Fruit fly (Drosophila melanogaster): ENCODE data around the gene CG14851.

CG14851 gene

dm6 chr3R:14558383-14558883 lies 3.7 kb upstream of the CG14851 start (continued):
- TF ChIP-seq CG10631 (GFP tag; optimal IDR thresholded peaks at IDR 0.05) (peak; percentile 61), Blimp-1 (GFP tag; optimal IDR thresholded peaks at IDR 0.05) (no peak), CG1621 (tag; optimal IDR thresholded peaks at IDR 0.05) (peak; percentile 52), dsx (GFP tag; optimal IDR thresholded peaks at IDR 0.05; ENCODE audit: poor library complexity, severe bottlenecking) (peak; percentile 67), spab (GFP tag; optimal IDR thresholded peaks at IDR 0.05) (peak; percentile 31), CG34406 (GFP tag; optimal IDR thresholded peaks at IDR 0.05) (peak; percentile 51), Eip93F (GFP tag; optimal IDR thresholded peaks at IDR 0.05) (no peak), fd85E (GFP tag; optimal IDR thresholded peaks at IDR 0.05) (no peak), Lpt (GFP tag; optimal IDR thresholded peaks at IDR 0.05) (peak; percentile 77), dac (GFP tag; optimal IDR thresholded peaks at IDR 0.05) (peak; percentile 87), svp (GFP tag) (peak; percentile 84), Sox102F (GFP tag; optimal IDR thresholded peaks at IDR 0.05) (peak; percentile 49), CG7368 (GFP tag; optimal IDR thresholded peaks at IDR 0.05) (peak; percentile 34), CG15336 (GFP tag; IDR thresholded peaks at IDR 0.05) (peak; percentile 88), CG4318 (GFP tag; optimal IDR thresholded peaks at IDR 0.05) (peak; percentile 86), CG6808 (GFP tag; optimal IDR thresholded peaks at IDR 0.05) (peak; percentile 49), CG11762 (GFP tag; optimal IDR thresholded peaks at IDR 0.05; ENCODE audit: insufficient read depth) (peak; percentile 48), Eip78C (GFP tag) (peak; percentile 94), CG8632 (GFP tag; optimal IDR thresholded peaks at IDR 0.05) (peak; percentile 30), CG6276 (GFP tag; optimal IDR thresholded peaks at IDR 0.05) (peak; percentile 79), Sox15 (GFP tag; optimal IDR thresholded peaks at IDR 0.05) (peak; percentile 32), Ets21C (GFP tag; optimal IDR thresholded peaks at IDR 0.05) (peak; percentile 15), OdsH (GFP tag; optimal IDR thresholded peaks at IDR 0.05) (peak; percentile 65), CG10669 (GFP tag; optimal IDR thresholded peaks at IDR 0.05) (peak; percentile 72), salr (GFP tag; optimal IDR thresholded peaks at IDR 0.05) (peak; percentile 24 to 78), Hr38 (GFP tag; optimal IDR thresholded peaks at IDR 0.05) (no peak), Gug (GFP tag; IDR thresholded peaks at IDR 0.05) (peak; percentile 73), Hr4 (GFP tag; optimal IDR thresholded peaks at IDR 0.05) (peak; percentile 92)

DNA sequence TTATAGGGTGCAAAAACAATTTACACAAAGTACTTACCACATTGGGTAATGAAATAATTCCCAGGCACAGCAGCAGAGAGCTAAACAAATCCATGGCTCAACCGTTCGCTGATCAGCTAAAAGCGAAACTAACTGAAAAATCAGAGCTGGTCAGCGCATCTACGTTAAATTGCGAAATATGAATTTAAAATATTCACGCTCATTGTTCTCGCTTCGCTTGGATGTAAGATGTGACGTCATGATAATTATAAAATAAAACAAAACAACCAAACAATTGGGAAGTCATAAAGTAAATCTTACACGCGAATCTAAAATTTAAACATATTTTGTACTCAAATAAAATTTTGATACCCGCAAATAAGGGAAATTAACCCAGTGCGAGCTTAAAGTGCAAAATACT lies 2.2 kb upstream of the CG14851 start, which contains the start of gene CG14854:
TSS of gene CG14854 (minus strand) at position 101 of the 400 bp plus-strand sequence.
- TF ChIP-seq Eip78C (GFP tag): no peak
- TF ChIP-seq CG11762 (GFP tag; optimal IDR thresholded peaks at IDR 0.05; ENCODE audit: insufficient read depth): no peak
- TF ChIP-seq Lpt (GFP tag; optimal IDR thresholded peaks at IDR 0.05): no peak
- no peak for TF ChIP-seq Sox102F (GFP tag; optimal IDR thresholded peaks at IDR 0.05)

dm6 chr3R:14560635-14561034 lies 1.5 kb upstream of the CG14851 start, which contains the start of gene Jig:
Gene Jig, plus strand, starts transcription at chr3R:14560935.
- TF ChIP-seq CG8119 (GFP tag; IDR thresholded peaks at IDR 0.05) (no peak), CG6792 (GFP tag; optimal IDR thresholded peaks at IDR 0.05) (no peak), CG11762 (GFP tag; optimal IDR thresholded peaks at IDR 0.05; ENCODE audit: insufficient read depth) (no peak)

DNA sequence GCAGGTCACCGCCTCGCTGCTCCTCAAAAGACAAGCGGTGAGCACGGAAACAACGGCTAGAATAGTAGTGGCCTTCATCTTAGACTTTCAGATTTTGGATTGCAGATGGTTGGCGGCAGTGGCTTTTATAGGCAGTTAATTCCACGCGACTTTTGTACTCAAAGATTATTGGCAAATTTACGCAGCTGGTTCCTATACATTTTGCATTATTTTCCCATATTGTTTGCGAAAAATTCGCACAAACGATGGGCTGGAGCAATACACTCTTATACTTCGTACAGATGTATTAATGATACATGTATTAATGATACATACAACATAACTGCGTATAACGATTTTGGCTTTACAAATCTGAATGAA lies 2.5 kb downstream of the CG14851 start, which contains the start of gene CG8087:
TSS of gene CG8087 (minus strand) at position 101 of the 360 bp plus-strand sequence.
- TF ChIP-seq svp (GFP tag) (peak; percentile 26), achi (GFP tag; optimal IDR thresholded peaks at IDR 0.05) (no peak)

DNA sequence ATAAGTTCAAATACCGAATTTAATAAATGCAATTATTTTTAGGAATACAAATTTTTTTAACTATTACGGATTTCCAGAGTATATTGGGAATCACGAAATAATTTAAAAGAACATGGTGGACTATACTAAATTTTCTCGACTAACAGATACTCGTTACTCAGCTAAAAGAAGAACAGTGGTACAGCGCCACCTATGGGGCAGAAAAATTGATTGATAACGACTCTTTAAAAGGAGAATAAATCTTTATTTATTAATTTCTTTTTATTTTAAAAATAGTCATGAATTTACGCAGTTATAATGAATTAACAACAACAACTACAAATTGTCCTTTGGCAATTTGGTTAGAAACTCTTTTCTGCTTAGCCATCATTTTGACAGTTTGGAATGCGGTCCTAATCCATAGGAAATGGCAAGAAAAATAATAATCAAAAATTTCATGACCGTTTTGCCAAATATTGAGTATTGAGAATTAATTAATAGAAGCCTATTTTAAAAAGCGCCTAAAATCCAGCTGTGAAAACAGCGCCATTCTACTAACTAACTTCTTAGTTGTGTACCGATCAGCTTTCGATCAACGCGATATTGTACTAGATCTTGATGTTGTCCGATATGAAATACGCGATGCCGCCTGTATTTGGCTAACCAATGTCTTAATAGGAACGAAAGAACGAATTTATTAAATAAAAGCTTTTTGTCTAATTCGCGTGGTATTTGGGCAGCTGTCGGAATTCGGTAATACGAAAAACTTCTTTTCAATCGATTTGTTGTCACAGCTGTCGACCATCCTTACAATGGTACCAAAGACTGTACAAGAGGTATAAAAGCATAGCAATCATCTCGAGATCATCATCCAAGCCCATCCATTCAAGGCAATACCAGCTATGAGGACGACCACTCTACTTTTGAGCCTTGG lies 3.2 kb downstream of the CG14851 start, which contains the start of gene CG14852:
TSS of gene CG14852 (plus strand) at position 863 of the 913 bp plus-strand sequence.
- no peak for TF ChIP-seq Sox14 (GFP tag; optimal IDR thresholded peaks at IDR 0.05)
- TF ChIP-seq Eip93F (GFP tag; optimal IDR thresholded peaks at IDR 0.05): no peak
- no peak for TF ChIP-seq cyc (GFP tag; optimal IDR thresholded peaks at IDR 0.05)
- no peak for TF ChIP-seq salr (GFP tag; optimal IDR thresholded peaks at IDR 0.05)
- no peak for TF ChIP-seq esn (GFP tag; optimal IDR thresholded peaks at IDR 0.05)
- TF ChIP-seq CG6808 (GFP tag; optimal IDR thresholded peaks at IDR 0.05): no peak
- no peak for TF ChIP-seq CG11762 (GFP tag; optimal IDR thresholded peaks at IDR 0.05; ENCODE audit: insufficient read depth)
- no peak for TF ChIP-seq CG10631 (GFP tag; optimal IDR thresholded peaks at IDR 0.05)
- no peak for TF ChIP-seq CG16779 (tag; optimal IDR thresholded peaks at IDR 0.05)
- no peak for TF ChIP-seq CG4318 (GFP tag; optimal IDR thresholded peaks at IDR 0.05)
- TF ChIP-seq CG3919 (GFP tag; optimal IDR thresholded peaks at IDR 0.05): no peak
- no peak for TF ChIP-seq Smox (GFP tag; optimal IDR thresholded peaks at IDR 0.05)
- TF ChIP-seq Gug (GFP tag; IDR thresholded peaks at IDR 0.05): no peak
- no peak for TF ChIP-seq CG7368 (GFP tag; optimal IDR thresholded peaks at IDR 0.05)
- TF ChIP-seq CG6854 (GFP tag; optimal IDR thresholded peaks at IDR 0.05): no peak
- TF ChIP-seq CG11294 (GFP tag; IDR thresholded peaks at IDR 0.05): no peak
- no peak for TF ChIP-seq CG6163 (GFP tag; IDR thresholded peaks at IDR 0.05)
- TF ChIP-seq dac (GFP tag; optimal IDR thresholded peaks at IDR 0.05): no peak
